Fruit fly (Drosophila melanogaster) whole organism, embryonic: ENCODE data around the gene CG11458.

Experiments
- BEAF-32 ChIP-seq: fragments of 200-800 bp; sonication (Bioruptor generic); optimal IDR thresholded peaks from 3 replicates; lab custom pipeline; 2017; ENCODE audit warnings: missing biosample characterization, missing genetic modification characterization, mild to moderate bottlenecking, moderate library complexity, missing genetic modification reagents
- Blimp-1 ChIP-seq: fragments of 200-800 bp; sonication (Bioruptor generic); optimal IDR thresholded peaks from 3 replicates; lab custom pipeline; 2018; ENCODE audit warnings: missing biosample characterization, missing genetic modification characterization, mild to moderate bottlenecking, moderate library complexity, missing genetic modification reagents
- Bteb2 ChIP-seq: fragments of 200-800 bp; sonication (Bioruptor generic); optimal IDR thresholded peaks from 2 replicates; lab custom pipeline; 2016; ENCODE audit warnings: missing biosample characterization, missing genetic modification characterization
- CG10565 ChIP-seq: fragments of 200-800 bp; sonication (Bioruptor generic); optimal IDR thresholded peaks from 3 replicates; lab custom pipeline; 2016; ENCODE audit warnings: missing biosample characterization, mild to moderate bottlenecking, missing genetic modification characterization
- CG12236 ChIP-seq: fragments of 200-800 bp; sonication (Bioruptor generic); optimal IDR thresholded peaks from 2 replicates; lab custom pipeline; 2016; ENCODE audit warnings: missing biosample characterization, missing genetic modification characterization
- CG12769 ChIP-seq: fragments of 200-800 bp; sonication (Bioruptor generic); optimal IDR thresholded peaks from 2 replicates; lab custom pipeline; 2019; ENCODE audit warnings: missing biosample characterization, mild to moderate bottlenecking, missing genetic modification characterization, moderate library complexity
- CG15269 ChIP-seq: fragments of 200-800 bp; sonication (Bioruptor generic); optimal IDR thresholded peaks from 2 replicates; lab custom pipeline; 2018; ENCODE audit warnings: missing biosample characterization, mild to moderate bottlenecking, missing genetic modification characterization, moderate library complexity
- CG15601 ChIP-seq: fragments of 200-800 bp; sonication (Bioruptor generic); optimal IDR thresholded peaks from 3 replicates; lab custom pipeline; 2019; ENCODE audit warnings: missing biosample characterization, mild to moderate bottlenecking, missing genetic modification characterization, moderate library complexity
- CG18764 ChIP-seq: fragments of 200-800 bp; sonication (Bioruptor generic); optimal IDR thresholded peaks from 3 replicates; lab custom pipeline; 2016; ENCODE audit warnings: missing biosample characterization, missing genetic modification characterization
- CG2889 ChIP-seq: fragments of 200-800 bp; sonication (Bioruptor generic); IDR thresholded peaks from 3 replicates; pipeline ENCODE4 v1.3.6; 2022; ENCODE audit warnings: missing biosample characterization, missing genetic modification characterization
- CG30020 ChIP-seq: fragments of 200-800 bp; optimal IDR thresholded peaks from 2 replicates; lab custom pipeline; 2019; ENCODE audit warnings: missing biosample characterization, mild to moderate bottlenecking, missing genetic modification characterization, moderate library complexity
- CG32767 ChIP-seq: fragments of 200-800 bp; sonication (Bioruptor generic); IDR thresholded peaks from 2 replicates; pipeline ENCODE4 v1.3.6; 2022; ENCODE audit warnings: missing biosample characterization, missing genetic modification characterization
- CG4707 ChIP-seq: fragments of 200-800 bp; sonication (Bioruptor generic); optimal IDR thresholded peaks from 2 replicates; lab custom pipeline; 2018; ENCODE audit warnings: missing biosample characterization, mild to moderate bottlenecking, missing genetic modification characterization, moderate library complexity
- CG4730 ChIP-seq: fragments of 200-800 bp; sonication (Bioruptor generic); IDR thresholded peaks from 2 replicates; pipeline ENCODE4 v1.3.6; 2022; ENCODE audit warnings: missing biosample characterization, missing genetic modification characterization
- CG6813 ChIP-seq: fragments of 200-800 bp; sonication (Bioruptor generic); optimal IDR thresholded peaks from 2 replicates; lab custom pipeline; 2017; ENCODE audit warnings: missing biosample characterization, missing genetic modification characterization, mild to moderate bottlenecking, moderate library complexity, missing genetic modification reagents
- CG7357 ChIP-seq: fragments of 200-800 bp; sonication (Bioruptor generic); IDR thresholded peaks from 3 replicates; pipeline ENCODE4 v1.3.6; 2022; ENCODE audit warnings: missing biosample characterization, missing genetic modification characterization
- CG7987 ChIP-seq: fragments of 200-800 bp; sonication (Bioruptor generic); optimal IDR thresholded peaks from 2 replicates; lab custom pipeline; 2018; ENCODE audit warnings: missing biosample characterization, mild to moderate bottlenecking, missing genetic modification characterization, moderate library complexity
- Drgx ChIP-seq: fragments of 200-800 bp; sonication (Bioruptor generic); IDR thresholded peaks from 2 replicates; pipeline ENCODE4 v1.3.6; 2022; ENCODE audit warnings: missing biosample characterization, missing genetic modification characterization
- Fer1 ChIP-seq: fragments of 200-800 bp; sonication (Bioruptor generic); optimal IDR thresholded peaks from 2 replicates; lab custom pipeline; 2017; ENCODE audit warnings: missing biosample characterization, mild to moderate bottlenecking, missing genetic modification characterization
- Gsc ChIP-seq: fragments of 200-800 bp; sonication (Bioruptor generic); IDR thresholded peaks from 2 replicates; pipeline ENCODE4 v1.3.6; 2022; ENCODE audit warnings: missing biosample characterization, missing genetic modification characterization
- HLH54F ChIP-seq: fragments of 200-800 bp; sonication (Bioruptor generic); optimal IDR thresholded peaks from 3 replicates; lab custom pipeline; 2016; ENCODE audit warnings: missing biosample characterization, missing genetic modification characterization
- Lhr ChIP-seq: fragments of 200-800 bp; sonication (Bioruptor generic); optimal IDR thresholded peaks from 3 replicates; lab custom pipeline; 2017; ENCODE audit warnings: mild to moderate bottlenecking, missing biosample characterization, missing genetic modification reagents, missing genetic modification characterization
- Med ChIP-seq: fragments of 200-800 bp; sonication (Bioruptor generic); peaks from one replicate; lab custom pipeline; 2016; ENCODE audit warnings: missing biosample characterization, missing genetic modification characterization, mild to moderate bottlenecking, inconsistent platforms, moderate library complexity
- NC2α ChIP-seq: fragments of 200-800 bp; sonication (Bioruptor generic); optimal IDR thresholded peaks from 2 replicates; lab custom pipeline; 2016; ENCODE audit warnings: missing biosample characterization, missing genetic modification characterization
- Opbp ChIP-seq: fragments of 200-800 bp; sonication (Bioruptor generic); IDR thresholded peaks from 3 replicates; pipeline ENCODE4 v1.3.6; 2022; ENCODE audit warnings: missing biosample characterization, missing genetic modification characterization; ENCODE audit not compliant: partially characterized antibody
- Tbp ChIP-seq: fragments of >200 bp; optimal IDR thresholded peaks from 2 replicates; lab custom pipeline; 2018; ENCODE audit warnings: missing biosample characterization, missing genetic modification characterization
- Trl ChIP-seq, 3 experiments: fragments of >200 bp in 2 of 3; fragments of 200-800 bp in 1 of 3; sonication (Bioruptor generic) in 1 of 3; optimal IDR thresholded peaks; 2 replicates in 1 of 3; 3 replicates in 2 of 3; lab custom pipeline; 2016 to 2017; ENCODE audit warnings: missing biosample characterization in 1 of 3, missing genetic modification characterization in 1 of 3
- Xrp1 ChIP-seq: fragments of 200-800 bp; sonication (Bioruptor generic); IDR thresholded peaks from 2 replicates; pipeline ENCODE4 v1.3.6; 2022; ENCODE audit warnings: missing biosample characterization, missing genetic modification characterization
- YL-1 ChIP-seq: fragments of 200-800 bp; sonication (Bioruptor generic); optimal IDR thresholded peaks from 3 replicates; lab custom pipeline; 2017; ENCODE audit warnings: missing biosample characterization, mild to moderate bottlenecking, missing genetic modification characterization
- al ChIP-seq: fragments of 200-800 bp; sonication (Bioruptor generic); IDR thresholded peaks from 2 replicates; pipeline ENCODE4 v1.3.6; 2022; ENCODE audit warnings: missing biosample characterization, missing genetic modification characterization
- ara ChIP-seq: fragments of 200-800 bp; sonication (Bioruptor generic); IDR thresholded peaks from 2 replicates; pipeline ENCODE4 v1.3.6; 2022; ENCODE audit warnings: missing biosample characterization, missing genetic modification characterization
- bcd ChIP-seq: fragments of 200-800 bp; sonication (Bioruptor generic); optimal IDR thresholded peaks from 2 replicates; lab custom pipeline; 2017; ENCODE audit warnings: missing biosample characterization, mild to moderate bottlenecking, missing genetic modification characterization
- ci ChIP-seq: fragments of 200-800 bp; sonication (Bioruptor generic); IDR thresholded peaks from 3 replicates; pipeline ENCODE4 v1.3.6; 2022; ENCODE audit warnings: missing biosample characterization, missing genetic modification characterization
- danr ChIP-seq: fragments of 200-800 bp; sonication (Bioruptor generic); IDR thresholded peaks from 2 replicates; pipeline ENCODE4 v1.3.6; 2022; ENCODE audit warnings: missing biosample characterization, missing genetic modification characterization
- dati ChIP-seq: fragments of 200-800 bp; sonication (Bioruptor generic); IDR thresholded peaks from 2 replicates; pipeline ENCODE4 v1.3.6; 2022; ENCODE audit warnings: missing biosample characterization, missing genetic modification characterization
- fu2 ChIP-seq: fragments of 200-800 bp; sonication (Bioruptor generic); optimal IDR thresholded peaks from 2 replicates; lab custom pipeline; 2016; ENCODE audit warnings: missing biosample characterization, missing genetic modification characterization
- gcm2 ChIP-seq: fragments of 200-800 bp; sonication (Bioruptor generic); optimal IDR thresholded peaks from 2 replicates; lab custom pipeline; 2016; ENCODE audit warnings: missing biosample characterization, missing genetic modification characterization
- gsb ChIP-seq: fragments of 200-800 bp; sonication (Bioruptor generic); IDR thresholded peaks from 2 replicates; pipeline ENCODE4 v1.3.6; 2022; ENCODE audit warnings: missing biosample characterization, missing genetic modification characterization
- gsb-n ChIP-seq: fragments of 200-800 bp; sonication (Bioruptor generic); optimal IDR thresholded peaks from 3 replicates; lab custom pipeline; 2018; ENCODE audit warnings: missing biosample characterization, mild to moderate bottlenecking, missing genetic modification characterization
- hb ChIP-seq: fragments of 200-800 bp; sonication (Bioruptor generic); IDR thresholded peaks from 3 replicates; pipeline ENCODE4 v1.3.6; 2022; ENCODE audit warnings: missing biosample characterization, missing genetic modification characterization; ENCODE audit not compliant: partially characterized antibody
- jigr1 ChIP-seq: fragments of 200-800 bp; sonication (Bioruptor generic); IDR thresholded peaks from 3 replicates; pipeline ENCODE4 v1.3.6; 2022; ENCODE audit warnings: missing biosample characterization, missing genetic modification characterization
- lmd ChIP-seq: fragments of 200-800 bp; sonication (Bioruptor generic); IDR thresholded peaks from 2 replicates; pipeline ENCODE4 v1.3.6; 2022; ENCODE audit warnings: missing biosample characterization, missing genetic modification characterization
- prd ChIP-seq, 3 experiments: fragments of >200 bp in 2 of 3; fragments of 200-800 bp in 1 of 3; sonication (Bioruptor generic) in 1 of 3; optimal IDR thresholded peaks in 2 of 3; IDR thresholded peaks in 1 of 3; 2 replicates in 2 of 3; 3 replicates in 1 of 3; pipeline versions ENCODE4 v1.3.6 to Lab custom; 2017 to 2022; ENCODE audit warnings: missing biosample characterization in 1 of 3, missing genetic modification characterization in 1 of 3
- ranshi ChIP-seq: fragments of 200-800 bp; sonication (Bioruptor generic); IDR thresholded peaks from 2 replicates; pipeline ENCODE4 v1.3.6; 2022; ENCODE audit warnings: missing biosample characterization, missing genetic modification characterization
- schlank ChIP-seq: fragments of 200-800 bp; sonication (Bioruptor generic); optimal IDR thresholded peaks from 2 replicates; lab custom pipeline; 2018; ENCODE audit warnings: missing biosample characterization, mild to moderate bottlenecking, missing genetic modification characterization
- sens-2 ChIP-seq: fragments of 200-800 bp; sonication (Bioruptor generic); IDR thresholded peaks from 2 replicates; pipeline ENCODE4 v1.3.6; 2022; ENCODE audit warnings: missing biosample characterization, missing genetic modification characterization
- stc ChIP-seq: fragments of 200-800 bp; sonication (Bioruptor generic); IDR thresholded peaks from 2 replicates; pipeline ENCODE4 v1.3.6; 2022; ENCODE audit warnings: missing biosample characterization, missing genetic modification characterization
- tap ChIP-seq: fragments of 200-800 bp; optimal IDR thresholded peaks from 3 replicates; lab custom pipeline; 2019; ENCODE audit warnings: missing biosample characterization, mild to moderate bottlenecking, missing genetic modification characterization, moderate library complexity
- tio ChIP-seq: fragments of 200-800 bp; sonication (Bioruptor generic); optimal IDR thresholded peaks from 2 replicates; lab custom pipeline; 2017; ENCODE audit warnings: missing biosample characterization, missing genetic modification characterization, inconsistent platforms
- vfl ChIP-seq: fragments of 200-800 bp; sonication (Bioruptor generic); optimal IDR thresholded peaks from 2 replicates; lab custom pipeline; 2016; ENCODE audit warnings: missing biosample characterization, missing genetic modification characterization

Gene CG11458

dm6 chr3L:20923030-20923591 is 17.5 kb downstream of the CG11458 start (continued):
- TF ChIP-seq al (no peak), CG10565 (GFP tag; lab: Kevin White, UChicago) (no peak), CG6813 (GFP tag; lab: Kevin White, UChicago) (peak; percentile 11), HLH54F (GFP tag; lab: Kevin White, UChicago) (no peak), CG15269 (tag; lab: Kevin White, UChicago) (peak; percentile 30), gcm2 (GFP tag; lab: Kevin White, UChicago) (no peak), CG18764 (no peak), schlank (tag; lab: Kevin White, UChicago) (no peak), CG7357 (GFP tag; lab: Robert Waterston, UW) (no peak), sens-2 (peak; percentile 10; the same call in 1 of the 2 replicates), danr (GFP tag; lab: Robert Waterston, UW) (no peak), Trl (optimal IDR thresholded peaks at IDR 0.05; lab: Kevin White, UChicago) (no peak), Trl (GFP tag; optimal IDR thresholded peaks at IDR 0.05; lab: Kevin White, UChicago) (peak; percentile 24), CG2889 (GFP tag; lab: Robert Waterston, UW) (no peak), dati (GFP tag; lab: Robert Waterston, UW) (no peak), Blimp-1 (GFP tag; lab: Kevin White, UChicago) (peak; percentile 69), bcd (GFP tag; lab: Kevin White, UChicago) (peak; percentile 11), CG7987 (GFP tag; lab: Kevin White, UChicago) (no peak), ranshi (no peak), BEAF-32 (GFP tag; lab: Kevin White, UChicago) (no peak), Xrp1 (GFP tag; lab: Robert Waterston, UW) (peak; percentile 81), gsb (GFP tag; lab: Robert Waterston, UW) (no peak), Med (peak; percentile 77), tio (peak; percentile 14), CG32767 (GFP tag; lab: Robert Waterston, UW) (0 out of 2 replicates have a peak, but pooled peaks have one; percentile 24), CG12236 (peak; percentile 28), gsb-n (tag; lab: Kevin White, UChicago) (peak; percentile 54), Tbp (GFP tag; lab: Kevin White, UChicago) (no peak), Fer1 (GFP tag; lab: Kevin White, UChicago) (no peak), CG4730 (GFP tag; lab: Robert Waterston, UW) (no peak), NC2α (GFP tag; lab: Kevin White, UChicago) (peak; percentile 18), Drgx (peak; percentile 74), YL-1 (no peak), CG12769 (tag; lab: Kevin White, UChicago) (no peak), fu2 (GFP tag; lab: Kevin White, UChicago) (no peak), Lhr (peak; percentile 1), CG30020 (tag; lab: Kevin White, UChicago) (no peak), vfl (no peak), lmd (GFP tag; lab: Robert Waterston, UW) (peak; percentile 39; the same call in 1 of the 2 replicates), Gsc (no peak), CG4707 (no peak), Bteb2 (GFP tag; lab: Kevin White, UChicago) (no peak), ci (peak; percentile 65; the same call in 1 of the 3 replicates), jigr1 (GFP tag; lab: Robert Waterston, UW) (no peak), prd (optimal IDR thresholded peaks at IDR 0.05; lab: Kevin White, UChicago) (no peak), prd (GFP tag; IDR thresholded peaks at IDR 0.05; lab: Robert Waterston, UW) (peak; percentile 78), stc (GFP tag; lab: Robert Waterston, UW) (no peak), tap (tag; lab: Kevin White, UChicago) (peak; percentile 39), ara (GFP tag; lab: Robert Waterston, UW) (peak; percentile 65; the same call in 1 of the 2 replicates), hb (no peak), Opbp (no peak), CG15601 (tag; lab: Kevin White, UChicago) (peak; percentile 43)
